Worm (Caenorhabditis elegans) whole organism, L4/young adult: ENCODE results near the gene tag-335.

Experiments
- dao-5 ChIP-seq: sonication (generic microtip); optimal IDR thresholded peaks from 2 replicates; lab custom pipeline; 2016; ENCODE audit warnings: missing genotype, missing genetic modification characterization, moderate library complexity, missing compliant biosample characterization
- him-1 ChIP-seq: sonication (generic microtip); optimal IDR thresholded peaks from 2 replicates; lab custom pipeline; 2016; ENCODE audit warnings: missing genotype, missing genetic modification reagents, missing genetic modification characterization, missing compliant biosample characterization

ce11 chrIV:12311597-12311996 lies 33.2 kb upstream of the tag-335 start, which contains the start of gene oac-58:
- TF ChIP-seq dao-5: no peak
- no peak for TF ChIP-seq him-1
